Worm (Caenorhabditis elegans) whole organism, young adult: ENCODE results near the gene F40G9.17.

Experiments used
- F49E8.2 ChIP-seq: sonication (generic microtip); optimal IDR thresholded peaks from 3 replicates; lab custom pipeline; 2017; ENCODE audit warnings: missing genetic modification characterization, mild to moderate bottlenecking, missing compliant biosample characterization, antibody characterized with exemption, moderate library complexity; ENCODE audit not compliant: insufficient read depth
- K12H6.12 ChIP-seq: fragments of 200-800 bp; sonication (Bioruptor generic); optimal IDR thresholded peaks from 2 replicates; lab custom pipeline; 2018; ENCODE audit warnings: mild to moderate bottlenecking, missing genetic modification characterization, missing compliant biosample characterization
- ceh-58 ChIP-seq: fragments of 200-800 bp; sonication (Bioruptor generic); IDR thresholded peaks from 2 replicates; pipeline ENCODE4 v1.3.6; 2022; ENCODE audit warnings: missing genetic modification characterization, missing compliant biosample characterization
- him-1 ChIP-seq: sonication (generic microtip); optimal IDR thresholded peaks from 2 replicates; lab custom pipeline; 2016; ENCODE audit warnings: missing genotype, missing genetic modification reagents, missing genetic modification characterization, missing compliant biosample characterization
- snpc-4 ChIP-seq, 5 experiments: fragments of 150-350 bp in 1 of 5; sonication (generic microtip) in 4 of 5; optimal IDR thresholded peaks; 2 replicates each; lab custom pipeline; 2014 to 2018; ENCODE audit warnings: missing genetic modification characterization in 5 of 5, missing biosample characterization in 3 of 5, antibody characterized with exemption in 2 of 5, mild to moderate bottlenecking in 2 of 5, missing compliant biosample characterization in 2 of 5, missing genotype in 2 of 5, moderate library complexity in 2 of 5, missing genetic modification reagents in 1 of 5
- unc-130 ChIP-seq: sonication (generic microtip); optimal IDR thresholded peaks from 2 replicates; lab custom pipeline; 2016; ENCODE audit warnings: missing genetic modification reagents, missing genetic modification characterization, missing compliant biosample characterization
- unc-62 ChIP-seq: fragments of 150-350 bp; optimal IDR thresholded peaks from 2 replicates; lab custom pipeline; 2014; ENCODE audit warnings: missing biosample characterization, missing genetic modification reagents, missing genetic modification characterization

DNA sequence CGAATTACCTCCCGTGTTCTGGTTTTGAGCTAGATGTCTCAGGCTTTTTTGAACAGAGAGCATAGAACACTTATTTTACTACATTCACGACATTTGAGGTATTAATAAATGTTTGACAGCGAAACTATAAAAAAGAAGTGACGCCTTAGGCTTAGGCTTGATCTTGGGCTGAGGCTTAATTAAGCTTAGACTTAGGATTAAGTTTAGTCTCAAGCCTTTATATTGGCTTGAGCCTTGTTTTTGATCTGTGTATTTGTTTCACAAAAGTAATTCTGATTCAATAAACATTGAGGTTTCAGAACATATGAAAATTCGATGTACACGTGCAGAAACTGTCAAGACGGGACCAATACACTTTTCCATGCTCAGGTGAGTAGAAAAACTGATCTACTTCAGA lies 15.4 kb downstream of the F40G9.17 start, which contains the start of gene klp-20:
- TF ChIP-seq K12H6.12 (tag; lab: Kevin White, UChicago) (no peak), snpc-4 (GFP tag; optimal IDR thresholded peaks at IDR 0.05; lab: Kevin White, UChicago) (no peak), snpc-4 (tag; optimal IDR thresholded peaks at IDR 0.05; lab: Kevin White, UChicago) (no peak), him-1 (tag; lab: Kevin White, UChicago) (no peak), ceh-58 (GFP tag; lab: Robert Waterston, UW) (no peak), unc-62 (GFP tag; lab: Kevin White, UChicago) (no peak), unc-130 (GFP tag; lab: Kevin White, UChicago) (no peak), F49E8.2 (tag; lab: Kevin White, UChicago) (no peak)
